Worm (Caenorhabditis elegans) whole organism, mixed stage, embryonic: Measurements from ENCODE around the gene ZK1320.11.

ENCODE experiments used
- M03D4.4 ChIP-seq: sonication (generic microtip); optimal IDR thresholded peaks from 2 replicates; lab custom pipeline; 2017; ENCODE audit warnings: mild to moderate bottlenecking, missing genetic modification characterization, missing compliant biosample characterization
- bed-3 ChIP-seq: fragments of 200-800 bp; sonication (Bioruptor generic); optimal IDR thresholded peaks from 3 replicates; lab custom pipeline; 2018; ENCODE audit warnings: mild to moderate bottlenecking, missing genetic modification characterization, moderate library complexity, missing compliant biosample characterization
- blmp-1 ChIP-seq: fragments of 150-350 bp; optimal IDR thresholded peaks from 2 replicates; lab custom pipeline; 2014; ENCODE audit warnings: missing biosample characterization, missing genetic modification characterization
- ceh-39 ChIP-seq: fragments of 150-350 bp; optimal IDR thresholded peaks from 2 replicates; lab custom pipeline; 2014; ENCODE audit warnings: missing biosample characterization, missing genetic modification characterization
- ceh-43 ChIP-seq: fragments of 200-800 bp; sonication (Bioruptor generic); optimal IDR thresholded peaks from 2 replicates; lab custom pipeline; 2018; ENCODE audit warnings: mild to moderate bottlenecking, missing genetic modification characterization, moderate library complexity, missing compliant biosample characterization
- ceh-83 ChIP-seq: fragments of 200-800 bp; sonication (Bioruptor generic); optimal IDR thresholded peaks from 2 replicates; lab custom pipeline; 2018; ENCODE audit warnings: mild to moderate bottlenecking, missing genetic modification characterization, missing compliant biosample characterization
- ces-1 ChIP-seq: fragments of 150-350 bp; optimal IDR thresholded peaks from 2 replicates; lab custom pipeline; 2014; ENCODE audit warnings: missing biosample characterization, missing genetic modification reagents, missing genetic modification characterization
- cnd-1 ChIP-seq: fragments of 200-800 bp; sonication (Bioruptor generic); optimal IDR thresholded peaks from 2 replicates; lab custom pipeline; 2018; ENCODE audit warnings: mild to moderate bottlenecking, missing genetic modification characterization, missing compliant biosample characterization
- drap-1 ChIP-seq: fragments of 200-800 bp; sonication (Bioruptor generic); optimal IDR thresholded peaks from 3 replicates; lab custom pipeline; 2018; ENCODE audit warnings: mild to moderate bottlenecking, missing genetic modification characterization, missing compliant biosample characterization
- elt-1 ChIP-seq: sonication (generic microtip); optimal IDR thresholded peaks from 2 replicates; lab custom pipeline; 2017; ENCODE audit warnings: missing genetic modification characterization, mild to moderate bottlenecking, missing compliant biosample characterization, antibody characterized with exemption, moderate library complexity, borderline replicate concordance; ENCODE audit not compliant: insufficient read depth
- elt-3 ChIP-seq: fragments of 150-350 bp; optimal IDR thresholded peaks from 2 replicates; lab custom pipeline; 2014; ENCODE audit warnings: missing biosample characterization, missing genetic modification characterization
- flh-1 ChIP-seq: fragments of 200-800 bp; sonication (Bioruptor generic); optimal IDR thresholded peaks from 2 replicates; lab custom pipeline; 2018; ENCODE audit warnings: mild to moderate bottlenecking, missing genetic modification characterization, moderate library complexity, missing compliant biosample characterization
- ham-2 ChIP-seq: fragments of 200-800 bp; sonication (Bioruptor generic); optimal IDR thresholded peaks from 2 replicates; lab custom pipeline; 2018; ENCODE audit warnings: mild to moderate bottlenecking, missing genetic modification characterization, missing compliant biosample characterization
- hlh-1 ChIP-seq: fragments of 150-350 bp; optimal IDR thresholded peaks from 2 replicates; lab custom pipeline; 2014; ENCODE audit warnings: missing biosample characterization, missing genetic modification reagents, missing genetic modification characterization
- lin-13 ChIP-seq: fragments of 150-350 bp; optimal IDR thresholded peaks from 2 replicates; lab custom pipeline; 2014; ENCODE audit warnings: missing biosample characterization, missing genetic modification characterization
- lin-32 ChIP-seq: fragments of 200-800 bp; sonication (Bioruptor generic); optimal IDR thresholded peaks from 2 replicates; lab custom pipeline; 2018; ENCODE audit warnings: mild to moderate bottlenecking, missing genetic modification characterization, missing compliant biosample characterization
- lsy-2 ChIP-seq: fragments of 150-350 bp; optimal IDR thresholded peaks from 2 replicates; lab custom pipeline; 2014; ENCODE audit warnings: missing biosample characterization, missing genetic modification characterization
- mab-5 ChIP-seq: fragments of 150-350 bp; optimal IDR thresholded peaks from 2 replicates; lab custom pipeline; 2014; ENCODE audit warnings: missing biosample characterization, missing genetic modification characterization
- mep-1 ChIP-seq: fragments of 150-350 bp; optimal IDR thresholded peaks from 2 replicates; lab custom pipeline; 2017; ENCODE audit warnings: missing biosample characterization, missing genetic modification reagents, missing genetic modification characterization, inconsistent platforms
- mls-2 ChIP-seq: sonication (generic microtip); optimal IDR thresholded peaks from 2 replicates; lab custom pipeline; 2016; ENCODE audit warnings: mild to moderate bottlenecking, missing genetic modification characterization, moderate library complexity, missing compliant biosample characterization
- nhr-12 ChIP-seq: fragments of 150-350 bp; optimal IDR thresholded peaks from 2 replicates; lab custom pipeline; 2014; ENCODE audit warnings: missing biosample characterization, missing genetic modification characterization
- nhr-2 ChIP-seq: fragments of 150-350 bp; optimal IDR thresholded peaks from 2 replicates; lab custom pipeline; 2014; ENCODE audit warnings: missing biosample characterization, missing genetic modification characterization
- nhr-237 ChIP-seq: fragments of 150-350 bp; optimal IDR thresholded peaks from 2 replicates; lab custom pipeline; 2014; ENCODE audit warnings: missing biosample characterization, missing genetic modification characterization
- nhr-28 ChIP-seq: fragments of 150-350 bp; optimal IDR thresholded peaks from 2 replicates; lab custom pipeline; 2014; ENCODE audit warnings: missing biosample characterization, missing genetic modification characterization
- nhr-76 ChIP-seq: sonication (generic microtip); optimal IDR thresholded peaks from 2 replicates; lab custom pipeline; 2017; ENCODE audit warnings: missing biosample characterization, missing genetic modification characterization
- pha-4 ChIP-seq: fragments of 150-350 bp; optimal IDR thresholded peaks from 2 replicates; lab custom pipeline; 2018; ENCODE audit warnings: missing biosample characterization, missing genetic modification reagents, missing genetic modification characterization
- sem-2 ChIP-seq: fragments of 200-800 bp; sonication (Bioruptor generic); optimal IDR thresholded peaks from 2 replicates; lab custom pipeline; 2018; ENCODE audit warnings: mild to moderate bottlenecking, missing genetic modification characterization, missing compliant biosample characterization
- snpc-4 ChIP-seq: fragments of 150-350 bp; optimal IDR thresholded peaks from 2 replicates; lab custom pipeline; 2014; ENCODE audit warnings: missing biosample characterization, missing genetic modification characterization
- sptf-1 ChIP-seq: sonication (generic microtip); optimal IDR thresholded peaks from 2 replicates; lab custom pipeline; 2017; ENCODE audit warnings: mild to moderate bottlenecking, missing genetic modification characterization, moderate library complexity, missing compliant biosample characterization
- tbx-8 ChIP-seq: fragments of 200-800 bp; sonication (Bioruptor generic); optimal IDR thresholded peaks from 2 replicates; lab custom pipeline; 2018; ENCODE audit warnings: mild to moderate bottlenecking, missing genetic modification characterization, moderate library complexity, missing compliant biosample characterization
- unc-120 ChIP-seq: sonication (generic microtip); optimal IDR thresholded peaks from 2 replicates; lab custom pipeline; 2017; ENCODE audit warnings: missing genetic modification characterization, missing compliant biosample characterization; ENCODE audit not compliant: poor library complexity, severe bottlenecking
- unc-39 ChIP-seq: fragments of 150-350 bp; optimal IDR thresholded peaks from 2 replicates; lab custom pipeline; 2014; ENCODE audit warnings: missing biosample characterization, missing genetic modification characterization
- unc-62 ChIP-seq: fragments of 150-350 bp; optimal IDR thresholded peaks from 2 replicates; lab custom pipeline; 2014; ENCODE audit warnings: missing biosample characterization, missing genetic modification reagents, missing genetic modification characterization
- zip-8 ChIP-seq: fragments of 150-350 bp; optimal IDR thresholded peaks from 2 replicates; lab custom pipeline; 2014; ENCODE audit warnings: missing biosample characterization, missing genetic modification characterization
- ztf-11 ChIP-seq: fragments of 150-350 bp; optimal IDR thresholded peaks from 2 replicates; lab custom pipeline; 2014; ENCODE audit warnings: missing biosample characterization, missing genetic modification characterization

The ZK1320.11 gene

ce11 chrII:9644940-9645634 lies 22.3 kb upstream of the ZK1320.11 start:
- peak; percentile 95 for TF ChIP-seq elt-1 (tag; lab: Kevin White, UChicago)
- TF ChIP-seq ham-2: peak; percentile 87
- TF ChIP-seq unc-62 (GFP tag; lab: Kevin White, UChicago): peak; percentile 87
- TF ChIP-seq mls-2 (tag; lab: Kevin White, UChicago): no peak

DNA sequence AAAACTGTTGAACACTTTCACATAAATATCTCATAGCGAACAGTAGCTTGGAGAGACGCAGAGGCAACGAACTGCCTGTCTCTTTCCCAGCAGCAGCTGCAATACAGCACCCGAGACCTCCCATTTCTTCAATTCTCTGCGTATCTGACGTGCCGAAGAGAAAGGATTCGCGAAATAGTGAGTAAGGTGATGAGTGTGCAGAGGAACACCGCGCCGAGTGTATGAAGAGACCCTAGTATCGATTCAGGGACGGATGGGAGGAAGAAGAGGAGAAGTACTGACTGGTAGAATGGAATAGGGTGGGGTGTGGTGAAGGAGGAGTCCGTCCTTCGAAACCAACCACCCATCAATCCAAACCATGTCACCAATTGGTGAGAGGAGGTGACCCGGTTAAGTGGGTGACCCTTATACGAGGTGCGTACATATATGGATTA lies 21.3 kb upstream of the ZK1320.11 start:
- TF ChIP-seq mls-2 (tag; lab: Kevin White, UChicago) (peak; percentile 76), ceh-83 (GFP tag; lab: Kevin White, UChicago) (no peak), zip-8 (no peak), tbx-8 (GFP tag; lab: Kevin White, UChicago) (peak; percentile 2), nhr-237 (tag; lab: Kevin White, UChicago) (peak; percentile 14), mep-1 (tag; lab: Kevin White, UChicago) (peak; percentile 91), ztf-11 (tag; lab: Kevin White, UChicago) (no peak), hlh-1 (tag; lab: Kevin White, UChicago) (peak; percentile 94), flh-1 (GFP tag; lab: Kevin White, UChicago) (no peak), ces-1 (GFP tag; lab: Kevin White, UChicago) (peak; percentile 70), unc-120 (peak; percentile 22), elt-3 (no peak), nhr-12 (tag; lab: Kevin White, UChicago) (no peak), ham-2 (peak; percentile 90), bed-3 (no peak), drap-1 (peak; percentile 47), lin-13 (tag; lab: Kevin White, UChicago) (peak; percentile 61), snpc-4 (tag; lab: Kevin White, UChicago) (no peak), blmp-1 (tag; lab: Kevin White, UChicago) (peak; percentile 68), lin-32 (GFP tag; lab: Kevin White, UChicago) (peak; percentile 46), sem-2 (GFP tag; lab: Kevin White, UChicago) (no peak), ceh-39 (tag; lab: Kevin White, UChicago) (peak; percentile 75), cnd-1 (tag; lab: Kevin White, UChicago) (peak; percentile 40), nhr-76 (tag; lab: Kevin White, UChicago) (no peak), sptf-1 (tag; lab: Kevin White, UChicago) (peak; percentile 68), pha-4 (tag; lab: Kevin White, UChicago) (peak; percentile 41), unc-39 (tag; lab: Kevin White, UChicago) (no peak), mab-5 (no peak), M03D4.4 (no peak), nhr-28 (tag; lab: Kevin White, UChicago) (no peak), unc-62 (GFP tag; lab: Kevin White, UChicago) (peak; percentile 76), elt-1 (tag; lab: Kevin White, UChicago) (no peak), ceh-43 (GFP tag; lab: Kevin White, UChicago) (no peak), nhr-2 (tag; lab: Kevin White, UChicago) (peak; percentile 87), lsy-2 (tag; lab: Kevin White, UChicago) (no peak)

DNA sequence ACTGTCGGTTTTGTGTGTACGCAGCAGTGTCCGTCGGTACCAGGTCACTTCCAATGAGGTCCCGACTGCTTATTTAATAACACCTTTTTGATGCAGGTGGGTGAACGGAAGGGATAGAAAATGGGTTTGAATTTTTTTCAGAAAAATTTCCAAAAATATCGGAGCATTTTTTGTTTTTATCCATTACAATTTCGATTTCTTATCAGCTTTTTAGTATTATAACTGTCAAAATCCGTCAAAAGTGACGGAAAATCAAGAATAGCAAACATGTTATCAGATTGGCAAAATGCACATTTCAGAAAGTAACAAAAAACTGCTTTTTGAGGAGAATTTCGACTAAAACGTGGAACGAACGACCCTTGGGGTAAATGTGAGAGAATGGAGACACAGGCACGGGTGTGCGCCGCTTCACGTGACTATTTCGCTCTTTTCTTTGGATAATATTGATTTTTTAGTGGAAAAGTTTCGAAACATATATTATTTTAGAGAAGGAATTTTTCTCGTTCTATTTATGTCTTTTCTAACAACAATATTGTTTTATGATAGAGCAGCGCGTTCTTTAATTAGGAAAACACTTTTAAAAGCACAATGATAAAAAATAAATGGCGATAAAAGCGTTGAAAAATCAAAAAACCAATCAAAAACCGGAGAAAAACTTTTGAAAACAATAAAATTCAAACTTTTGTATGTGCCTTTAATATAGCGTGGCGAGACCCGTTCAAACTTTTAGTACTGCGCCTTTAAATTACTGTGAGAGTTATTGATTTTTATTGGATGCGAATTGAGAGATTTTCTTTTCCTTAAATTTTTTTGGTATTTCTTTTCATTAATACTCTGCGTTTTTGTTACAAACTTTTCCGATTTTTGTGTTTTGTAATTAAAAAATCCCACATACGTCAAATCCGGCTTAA lies 20.2 kb upstream of the ZK1320.11 start, which contains the start of gene sqv-8:
TSS of gene sqv-8 (plus strand) at position 51 of the 911 bp plus-strand sequence.
- TF ChIP-seq sptf-1 (tag; lab: Kevin White, UChicago): no peak
- TF ChIP-seq drap-1: no peak
- no peak for TF ChIP-seq blmp-1 (tag; lab: Kevin White, UChicago)
- peak; percentile 66 for TF ChIP-seq nhr-2 (tag; lab: Kevin White, UChicago)
- TF ChIP-seq, all 35 proteins: peak for 1
